Worm (Caenorhabditis elegans) whole organism, L2 larva: ENCODE measurements around the gene F19C6.5.

ENCODE experiments used
- R02D3.7 ChIP-seq: fragments of 150-350 bp; optimal IDR thresholded peaks from 2 replicates; lab custom pipeline; 2014; ENCODE audit warnings: missing biosample characterization, missing genetic modification characterization
- dmd-4 ChIP-seq: sonication (generic microtip); optimal IDR thresholded peaks from 2 replicates; lab custom pipeline; 2017; ENCODE audit warnings: missing biosample characterization, missing genetic modification characterization
- egl-27 ChIP-seq: sonication (generic microtip); optimal IDR thresholded peaks from 3 replicates; lab custom pipeline; 2017; ENCODE audit warnings: missing biosample characterization, missing genetic modification reagents, missing genetic modification characterization
- nhr-11 ChIP-seq: fragments of 150-350 bp; optimal IDR thresholded peaks from 2 replicates; lab custom pipeline; 2014; ENCODE audit warnings: missing biosample characterization, missing genetic modification characterization
- nhr-129 ChIP-seq: fragments of 150-350 bp; optimal IDR thresholded peaks from 2 replicates; lab custom pipeline; 2014; ENCODE audit warnings: missing biosample characterization, missing genetic modification characterization
- nhr-237 ChIP-seq: fragments of 150-350 bp; optimal IDR thresholded peaks from 2 replicates; lab custom pipeline; 2014; ENCODE audit warnings: missing biosample characterization, missing genetic modification characterization
- unc-62 ChIP-seq: fragments of 150-350 bp; optimal IDR thresholded peaks from 2 replicates; lab custom pipeline; 2014; ENCODE audit warnings: missing biosample characterization, missing genetic modification reagents, missing genetic modification characterization
- zag-1 ChIP-seq: fragments of 150-350 bp; optimal IDR thresholded peaks from 2 replicates; lab custom pipeline; 2014; ENCODE audit warnings: missing biosample characterization, missing genetic modification characterization

- TF ChIP-seq nhr-237 (tag; lab: Kevin White, UChicago) (no peak), unc-62 (GFP tag; lab: Kevin White, UChicago) (no peak), nhr-11 (tag; lab: Kevin White, UChicago) (no peak), egl-27 (tag; lab: Kevin White, UChicago) (no peak), zag-1 (tag; lab: Kevin White, UChicago) (no peak), dmd-4 (tag; lab: Kevin White, UChicago) (no peak), R02D3.7 (tag; lab: Kevin White, UChicago) (no peak), nhr-129 (tag; lab: Kevin White, UChicago) (no peak)
Observed at ce11 chrX:9988884-9989283, 4.1 kb upstream of the F19C6.5 start.
